Worm (Caenorhabditis elegans): Measurements from ENCODE around the gene H20J04.4.

- no peak for TF ChIP-seq madf-2 (tag; optimal IDR thresholded peaks at IDR 0.05)
- TF ChIP-seq tbx-7 (tag; optimal IDR thresholded peaks at IDR 0.05) = no peak
- no peak for TF ChIP-seq ceh-48 (tag; optimal IDR thresholded peaks at IDR 0.05)
- no peak for TF ChIP-seq unc-55 (GFP tag; optimal IDR thresholded peaks at IDR 0.05)
- TF ChIP-seq ceh-30 (tag; optimal IDR thresholded peaks at IDR 0.05) = no peak
- TF ChIP-seq fkh-10 (GFP tag; optimal IDR thresholded peaks at IDR 0.05) = no peak
- TF ChIP-seq ceh-34 (tag; optimal IDR thresholded peaks at IDR 0.05) = no peak
- TF ChIP-seq tbx-2 (tag; optimal IDR thresholded peaks at IDR 0.05) = no peak
- TF ChIP-seq Y22D7AL.16 (tag; optimal IDR thresholded peaks at IDR 0.05) = no peak
- no peak for TF ChIP-seq pha-2 (tag; optimal IDR thresholded peaks at IDR 0.05)
- TF ChIP-seq odd-2 (tag; optimal IDR thresholded peaks at IDR 0.05) = no peak
- TF ChIP-seq dve-1 (tag; optimal IDR thresholded peaks at IDR 0.05) = no peak
- TF ChIP-seq pag-3 (tag; optimal IDR thresholded peaks at IDR 0.05; ENCODE audit: borderline replicate concordance) = no peak
Measured at ce11 chrII:4369715-4370114, 40.9 kb downstream of the H20J04.4 start.

Data from whole organism, late embryonic.